Worm (Caenorhabditis elegans) whole organism, early embryonic: ENCODE measurements around the gene bcc-1.

Source experiments
- F13C5.2 ChIP-seq: sonication (generic microtip); optimal IDR thresholded peaks from 2 replicates; lab custom pipeline; 2017; ENCODE audit warnings: mild to moderate bottlenecking, missing genetic modification characterization, inconsistent platforms, missing compliant biosample characterization
- ama-1 ChIP-seq: fragments of 150-350 bp; optimal IDR thresholded peaks from 2 replicates; lab custom pipeline; 2014
- ceh-36 ChIP-seq: sonication (generic microtip); optimal IDR thresholded peaks from 2 replicates; lab custom pipeline; 2016; ENCODE audit warnings: missing genetic modification characterization, inconsistent platforms, missing compliant biosample characterization
- flt-1 ChIP-seq: fragments of 200-800 bp; sonication (Bioruptor generic); IDR thresholded peaks from 2 replicates; pipeline ENCODE4 v1.3.6; 2022; ENCODE audit warnings: missing genetic modification characterization, missing compliant biosample characterization
- hmbx-1 ChIP-seq: sonication (generic microtip); optimal IDR thresholded peaks from 2 replicates; lab custom pipeline; 2016; ENCODE audit warnings: mild to moderate bottlenecking, missing genetic modification characterization, missing compliant biosample characterization
- hmg-4 ChIP-seq: fragments of 200-800 bp; sonication (Bioruptor generic); optimal IDR thresholded peaks from 2 replicates; lab custom pipeline; 2018; ENCODE audit warnings: mild to moderate bottlenecking, missing genetic modification characterization, missing compliant biosample characterization
- scrt-1 ChIP-seq: fragments of 200-800 bp; sonication (Bioruptor generic); IDR thresholded peaks from 2 replicates; pipeline ENCODE4 v1.3.6; 2022; ENCODE audit warnings: missing genetic modification characterization, missing compliant biosample characterization
- tbx-11 ChIP-seq: fragments of 200-800 bp; sonication (Bioruptor generic); IDR thresholded peaks from 2 replicates; pipeline ENCODE4 v1.3.6; 2022; ENCODE audit warnings: missing genetic modification characterization, missing compliant biosample characterization
- tra-4 ChIP-seq: sonication (generic microtip); optimal IDR thresholded peaks from 2 replicates; lab custom pipeline; 2017; ENCODE audit warnings: missing genetic modification characterization, missing compliant biosample characterization

DNA sequence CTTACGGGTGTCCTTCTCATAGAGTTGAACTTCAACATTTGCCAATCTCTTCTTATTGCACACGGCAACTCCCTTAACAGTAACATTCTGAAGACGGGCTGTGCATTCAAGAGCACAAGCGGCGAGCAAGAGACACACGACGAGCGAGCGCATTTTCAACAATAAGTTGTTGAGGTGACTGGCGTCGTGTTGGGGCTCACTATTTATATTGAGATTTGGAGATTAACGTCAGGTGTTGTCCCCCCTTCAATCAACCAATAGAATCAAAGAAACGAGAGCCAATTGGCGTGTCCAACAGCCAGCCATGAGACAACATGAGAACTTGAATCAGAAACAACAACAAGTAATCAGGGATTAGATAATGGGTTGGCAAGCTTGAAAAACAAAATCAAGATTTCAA, 28.4 kb downstream of the bcc-1 start, which contains the start of gene ttr-16:
- TF ChIP-seq tra-4 (tag; lab: Kevin White, UChicago): no peak
- no peak for TF ChIP-seq ama-1 (lab: Kevin White, UChicago)
- no peak for TF ChIP-seq scrt-1 (GFP tag; lab: Robert Waterston, UW)
- no peak for TF ChIP-seq flt-1 (GFP tag; lab: Robert Waterston, UW)
- TF ChIP-seq hmg-4 (GFP tag; lab: Kevin White, UChicago): no peak
- TF ChIP-seq ceh-36 (tag; lab: Kevin White, UChicago): no peak
- TF ChIP-seq hmbx-1: no peak
- TF ChIP-seq tbx-11 (GFP tag; lab: Robert Waterston, UW): no peak
- no peak for TF ChIP-seq F13C5.2
